Fruit fly (Drosophila melanogaster): ENCODE results near the gene Wdr37.
A peak's percentile ranks its signal among the peaks of the same experiment; 100 is the strongest.

Gene Wdr37

dm6 chr3R:18436550-18437362 is 34.2 kb upstream of the Wdr37 start (continued):
- TF ChIP-seq dsx (GFP tag; optimal IDR thresholded peaks at IDR 0.05; ENCODE audit: poor library complexity, severe bottlenecking) (peak; percentile 24), fd59A (GFP tag; optimal IDR thresholded peaks at IDR 0.05) (peak; percentile 21), fd85E (GFP tag; optimal IDR thresholded peaks at IDR 0.05) (no peak), CG7368 (GFP tag; optimal IDR thresholded peaks at IDR 0.05) (peak; percentile 76), CG1621 (tag; optimal IDR thresholded peaks at IDR 0.05) (no peak), dac (GFP tag; optimal IDR thresholded peaks at IDR 0.05) (peak; percentile 19), CG10669 (GFP tag; optimal IDR thresholded peaks at IDR 0.05) (peak; percentile 75), Smox (GFP tag; optimal IDR thresholded peaks at IDR 0.05) (peak; percentile 72), CG3032 (tag; optimal IDR thresholded peaks at IDR 0.05) (no peak), fkh (GFP tag; optimal IDR thresholded peaks at IDR 0.05) (peak; percentile 91), CG6808 (GFP tag; optimal IDR thresholded peaks at IDR 0.05) (peak; percentile 58), Eip93F (GFP tag; optimal IDR thresholded peaks at IDR 0.05) (no peak), Eip75B (GFP tag; optimal IDR thresholded peaks at IDR 0.05) (peak; percentile 63)

dm6 chr3R:18432905-18433304 is 30.4 kb upstream of the Wdr37 start:
- TF ChIP-seq vri (GFP tag; optimal IDR thresholded peaks at IDR 0.05): no peak
- no peak for TF ChIP-seq CG7368 (GFP tag; optimal IDR thresholded peaks at IDR 0.05)
- TF ChIP-seq Sox14 (GFP tag; optimal IDR thresholded peaks at IDR 0.05): no peak
- TF ChIP-seq Eip93F (GFP tag; optimal IDR thresholded peaks at IDR 0.05): no peak
- TF ChIP-seq achi (GFP tag; optimal IDR thresholded peaks at IDR 0.05): no peak
- TF ChIP-seq CG34406 (GFP tag; optimal IDR thresholded peaks at IDR 0.05): no peak
- no peak for TF ChIP-seq Hr38 (GFP tag; optimal IDR thresholded peaks at IDR 0.05)
- TF ChIP-seq svp (GFP tag): peak; percentile 50
- TF ChIP-seq eg (GFP tag; IDR thresholded peaks at IDR 0.05): no peak
- no peak for TF ChIP-seq Sox15 (GFP tag; optimal IDR thresholded peaks at IDR 0.05)
- no peak for TF ChIP-seq CG6808 (GFP tag; optimal IDR thresholded peaks at IDR 0.05)
- TF ChIP-seq CG10631 (GFP tag; optimal IDR thresholded peaks at IDR 0.05): no peak
- peak; percentile 84 for TF ChIP-seq fkh (GFP tag; optimal IDR thresholded peaks at IDR 0.05)
- TF ChIP-seq Smox (GFP tag; optimal IDR thresholded peaks at IDR 0.05): no peak

- no peak for TF ChIP-seq CG10631 (GFP tag; optimal IDR thresholded peaks at IDR 0.05)
- no peak for TF ChIP-seq OdsH (GFP tag; optimal IDR thresholded peaks at IDR 0.05)
- TF ChIP-seq Ets21C (GFP tag; optimal IDR thresholded peaks at IDR 0.05): no peak
- TF ChIP-seq ss (GFP tag; optimal IDR thresholded peaks at IDR 0.05): no peak
- TF ChIP-seq cyc (GFP tag; optimal IDR thresholded peaks at IDR 0.05): no peak
- no peak for TF ChIP-seq CG32006 (GFP tag; optimal IDR thresholded peaks at IDR 0.05)
- no peak for TF ChIP-seq esn (GFP tag; optimal IDR thresholded peaks at IDR 0.05)
- TF ChIP-seq CG15336 (GFP tag; IDR thresholded peaks at IDR 0.05): no peak
- no peak for TF ChIP-seq dsx (GFP tag; optimal IDR thresholded peaks at IDR 0.05; ENCODE audit: poor library complexity, severe bottlenecking)
- no peak for TF ChIP-seq salr (GFP tag; optimal IDR thresholded peaks at IDR 0.05)
- no peak for TF ChIP-seq topi (GFP tag; optimal IDR thresholded peaks at IDR 0.05)
- TF ChIP-seq fd85E (GFP tag; optimal IDR thresholded peaks at IDR 0.05): no peak
- no peak for TF ChIP-seq CG9139 (GFP tag; optimal IDR thresholded peaks at IDR 0.05)
- no peak for TF ChIP-seq Sox102F (GFP tag; optimal IDR thresholded peaks at IDR 0.05)
- TF ChIP-seq CG16779 (tag; optimal IDR thresholded peaks at IDR 0.05): no peak
These were observed 20.8 kb upstream of the Wdr37 start for dm6 chr3R:18423352-18423751.

- TF ChIP-seq CG3919 (GFP tag; optimal IDR thresholded peaks at IDR 0.05): peak; percentile 18
- no peak for TF ChIP-seq Smox (GFP tag; optimal IDR thresholded peaks at IDR 0.05)
These were observed 19.9 kb upstream of the Wdr37 start for dm6 chr3R:18422446-18422845.

Measured in whole organism, prepupa.